Fruit fly (Drosophila melanogaster): ENCODE measurements around the gene dos.

The dos gene

DNA sequence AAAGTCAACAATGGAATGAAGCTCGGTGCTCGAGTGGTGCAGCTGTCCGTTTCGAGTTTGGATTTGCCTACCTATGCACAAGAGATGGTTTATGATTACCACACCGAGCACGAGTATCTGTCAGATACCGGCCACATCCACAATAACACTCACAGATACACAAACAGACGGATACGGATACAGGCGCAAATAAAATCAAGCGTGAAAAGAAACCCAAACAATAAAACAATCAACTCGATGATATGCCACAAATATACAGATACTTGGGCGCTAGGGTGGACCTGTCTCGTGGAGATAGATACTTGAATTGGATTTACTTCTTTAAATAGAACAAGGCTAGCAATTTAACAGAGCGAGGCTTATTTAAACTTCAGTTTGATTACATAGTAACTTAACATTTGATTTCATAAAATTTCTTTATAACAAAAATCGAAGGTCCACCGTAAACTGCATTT, 18.9 kb upstream of the dos start (continued):
- TF ChIP-seq kah (GFP tag; optimal IDR thresholded peaks at IDR 0.05) (no peak), trem (tag; optimal IDR thresholded peaks at IDR 0.05) (peak; percentile 25), zen2 (GFP tag; IDR thresholded peaks at IDR 0.05; ENCODE audit: partially characterized antibody) (no peak), CG14441 (GFP tag; IDR thresholded peaks at IDR 0.05) (peak; percentile 13; the same call in 1 of the 2 replicates), gce (GFP tag; IDR thresholded peaks at IDR 0.05) (0 out of 3 replicates have a peak, but pooled peaks have one; percentile 38), ab (GFP tag; optimal IDR thresholded peaks at IDR 0.05) (no peak), CG16779 (GFP tag; IDR thresholded peaks at IDR 0.05) (no peak), CG14965 (GFP tag; optimal IDR thresholded peaks at IDR 0.05; ENCODE audit: borderline replicate concordance) (no peak), vfl (GFP tag; optimal IDR thresholded peaks at IDR 0.05) (no peak), Dfd (GFP tag; optimal IDR thresholded peaks at IDR 0.05) (no peak), Mes4 (GFP tag; optimal IDR thresholded peaks at IDR 0.05) (no peak), chif (GFP tag; optimal IDR thresholded peaks at IDR 0.05) (peak; percentile 29 to 41), Atf3 (GFP tag; optimal IDR thresholded peaks at IDR 0.05) (no peak), D19A (tag; optimal IDR thresholded peaks at IDR 0.05) (peak; percentile 56), exex (tag; optimal IDR thresholded peaks at IDR 0.05) (peak; percentile 8), CG4820 (GFP tag; optimal IDR thresholded peaks at IDR 0.05) (peak; percentile 10), gfzf (GFP tag; optimal IDR thresholded peaks at IDR 0.05) (no peak), CG7556 (GFP tag; optimal IDR thresholded peaks at IDR 0.05) (peak; percentile 43), Drgx (GFP tag; IDR thresholded peaks at IDR 0.05) (peak; percentile 82), CG15479 (GFP tag; optimal IDR thresholded peaks at IDR 0.05) (no peak)

DNA sequence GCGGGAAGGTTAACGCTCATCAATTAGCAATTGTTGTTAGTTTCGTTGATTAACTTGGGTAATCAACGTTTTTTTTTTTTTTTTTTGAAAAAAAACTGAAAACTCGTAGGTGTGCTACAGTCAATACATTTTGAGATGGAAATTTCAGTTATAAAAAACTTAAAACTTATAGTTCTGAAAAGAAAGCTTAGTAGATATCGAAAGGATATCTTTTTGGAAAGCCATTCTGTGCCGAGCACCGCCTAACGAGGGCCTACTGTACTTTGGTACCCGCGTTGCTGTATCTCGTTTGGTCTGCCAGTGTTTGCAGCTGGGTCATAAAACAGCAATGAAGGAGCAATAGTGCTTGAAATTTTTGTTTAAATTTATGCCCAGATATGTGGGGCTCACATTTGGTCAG, 17.2 kb upstream of the dos start:
- TF ChIP-seq ATbp (GFP tag; optimal IDR thresholded peaks at IDR 0.05) (no peak), CG12744 (GFP tag; optimal IDR thresholded peaks at IDR 0.05) (no peak), wor (GFP tag; IDR thresholded peaks at IDR 0.05) (no peak), Mes4 (GFP tag; optimal IDR thresholded peaks at IDR 0.05) (no peak), pan (optimal IDR thresholded peaks at IDR 0.05) (no peak), pan (GFP tag; optimal IDR thresholded peaks at IDR 0.05 in 1 of 2, IDR thresholded peaks at IDR 0.05 in 1 of 2) (peak in 1 of 2 experiments; percentile 64), so (GFP tag; IDR thresholded peaks at IDR 0.05) (no peak), HmgD (GFP tag; optimal IDR thresholded peaks at IDR 0.05) (no peak), HmgZ (tag; optimal IDR thresholded peaks at IDR 0.05) (no peak), TFAM (GFP tag; optimal IDR thresholded peaks at IDR 0.05) (no peak), Hand (GFP tag; optimal IDR thresholded peaks at IDR 0.05) (no peak), CG7357 (GFP tag; IDR thresholded peaks at IDR 0.05) (no peak), CG12942 (GFP tag; optimal IDR thresholded peaks at IDR 0.05) (no peak), Sin3A (optimal IDR thresholded peaks at IDR 0.05) (no peak), cg (GFP tag; optimal IDR thresholded peaks at IDR 0.05) (no peak), CG1832 (GFP tag; optimal IDR thresholded peaks at IDR 0.05) (no peak), E2f2 (GFP tag; IDR thresholded peaks at IDR 0.05) (no peak), CG2712 (tag; optimal IDR thresholded peaks at IDR 0.05) (no peak), dimm (GFP tag; IDR thresholded peaks at IDR 0.05) (no peak), CG31224 (GFP tag; IDR thresholded peaks at IDR 0.05) (0 out of 2 replicates have a peak, but pooled peaks have one; percentile 30), insv (GFP tag; optimal IDR thresholded peaks at IDR 0.05) (no peak), CG16813 (GFP tag; IDR thresholded peaks at IDR 0.05; ENCODE audit: partially characterized antibody) (no peak), nau (GFP tag; optimal IDR thresholded peaks at IDR 0.05) (peak; percentile 43), CG10543 (GFP tag; optimal IDR thresholded peaks at IDR 0.05) (no peak), Sox100B (GFP tag; optimal IDR thresholded peaks at IDR 0.05) (peak; percentile 10), CG6175 (GFP tag; IDR thresholded peaks at IDR 0.05) (no peak), unc-4 (GFP tag; IDR thresholded peaks at IDR 0.05; ENCODE audit: partially characterized antibody) (no peak), ERR (GFP tag; optimal IDR thresholded peaks at IDR 0.05) (no peak), E2f1 (GFP tag; IDR thresholded peaks at IDR 0.05) (peak; percentile 37; the same call in 1 of the 2 replicates), ken (GFP tag; IDR thresholded peaks at IDR 0.05) (0 out of 3 replicates have a peak, but pooled peaks have one; percentile 40), BEAF-32 (GFP tag; optimal IDR thresholded peaks at IDR 0.05) (no peak), ranshi (GFP tag; IDR thresholded peaks at IDR 0.05) (peak; percentile 62), CG15514 (GFP tag; optimal IDR thresholded peaks at IDR 0.05) (peak; percentile 23)
